Worm (Caenorhabditis elegans): ENCODE measurements around the gene nfyb-1.
"Not testable (repeated sequence)": the region's sequence is repeated elsewhere in the genome, so short reads cannot be mapped to it uniquely, and the experiment has no call there.

DNA sequence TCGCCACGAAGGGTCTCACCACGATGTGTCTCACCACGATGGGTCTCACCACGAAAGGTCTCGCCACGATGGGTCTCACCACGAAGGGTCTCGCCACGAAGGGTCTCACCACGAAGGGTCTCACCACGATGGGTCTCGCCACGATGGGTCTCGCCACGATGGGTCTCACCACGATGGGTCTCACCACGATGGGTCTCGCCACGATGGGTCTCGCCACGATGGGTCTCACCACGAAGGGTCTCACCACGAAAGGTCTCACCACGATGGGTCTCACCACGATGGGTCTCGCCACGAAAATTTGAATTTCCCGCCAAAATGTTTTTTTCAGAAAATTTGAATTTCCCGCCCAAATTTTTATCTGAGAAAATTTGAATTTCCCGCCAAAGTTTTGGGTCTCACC, 15.0 kb downstream of the nfyb-1 start:
- 0 out of 2 replicates have a peak, but pooled peaks have one; percentile 33 for TF ChIP-seq flt-1 (GFP tag; IDR thresholded peaks at IDR 0.05)
- TF ChIP-seq med-1 (GFP tag; optimal IDR thresholded peaks at IDR 0.05; ENCODE audit: insufficient read depth); T22C8.4 (GFP tag; IDR thresholded peaks at IDR 0.05); klf-2 (GFP tag; conservative IDR thresholded peaks at IDR 0.05): not testable (repeated sequence)

All from whole organism, midembryonic.